Fruit fly (Drosophila melanogaster) whole organism, wandering third instar larva: ENCODE results near the gene Tis11.
A peak's percentile ranks its signal among the peaks of the same experiment; 100 is the strongest.

Experiments used
- Abd-B ChIP-seq: fragments of >200 bp; optimal IDR thresholded peaks from 2 replicates; lab custom pipeline; 2017; ENCODE audit warnings: missing biosample characterization, missing genetic modification characterization
- CG32264 ChIP-seq: fragments of 200-800 bp; sonication (Bioruptor generic); optimal IDR thresholded peaks from 2 replicates; lab custom pipeline; 2016; ENCODE audit warnings: missing biosample characterization, missing genetic modification characterization
- CG9705 ChIP-seq: fragments of 200-800 bp; sonication (Bioruptor generic); optimal IDR thresholded peaks from 2 replicates; lab custom pipeline; 2018; ENCODE audit warnings: missing biosample characterization, mild to moderate bottlenecking, missing genetic modification characterization
- CrebA ChIP-seq: fragments of 200-800 bp; sonication (Bioruptor generic); optimal IDR thresholded peaks from 2 replicates; lab custom pipeline; 2016; ENCODE audit warnings: missing biosample characterization, mild to moderate bottlenecking, missing genetic modification characterization, borderline replicate concordance
- Dfd ChIP-seq: fragments of >200 bp; optimal IDR thresholded peaks from 2 replicates; lab custom pipeline; 2017; ENCODE audit warnings: missing biosample characterization, missing genetic modification characterization
- Dif ChIP-seq: fragments of 200-275, 200-300 bp; sonication (Bioruptor generic); optimal IDR thresholded peaks from 2 replicates; lab custom pipeline; 2018; ENCODE audit warnings: missing biosample characterization, missing genetic modification characterization; ENCODE audit not compliant: partially characterized antibody
- GATAd ChIP-seq: sonication (Bioruptor generic); optimal IDR thresholded peaks from 2 replicates; lab custom pipeline; 2016; ENCODE audit warnings: missing biosample characterization, missing genetic modification characterization
- HLH106 ChIP-seq: fragments of 200-800 bp; optimal IDR thresholded peaks from 3 replicates; lab custom pipeline; 2019; ENCODE audit warnings: missing biosample characterization, mild to moderate bottlenecking, missing genetic modification characterization, moderate library complexity
- Hnf4 ChIP-seq: fragments of 200-800 bp; sonication (Bioruptor generic); optimal IDR thresholded peaks from 2 replicates; lab custom pipeline; 2016; ENCODE audit warnings: missing biosample characterization, mild to moderate bottlenecking, missing genetic modification characterization
- Hr78 ChIP-seq: fragments of >200 bp; optimal IDR thresholded peaks from 2 replicates; lab custom pipeline; 2017; ENCODE audit warnings: missing biosample characterization, missing genetic modification characterization
- Hr83 ChIP-seq: fragments of 200-300 bp; sonication (Bioruptor generic); optimal IDR thresholded peaks from 2 replicates; lab custom pipeline; 2016; ENCODE audit warnings: missing biosample characterization, mild to moderate bottlenecking, missing genetic modification characterization, moderate library complexity; ENCODE audit not compliant: poor library complexity, severe bottlenecking
- N ChIP-seq: fragments of >200 bp; optimal IDR thresholded peaks from 2 replicates; lab custom pipeline; 2018; ENCODE audit warnings: missing biosample characterization, missing external identifiers, missing genetic modification characterization
- OdsH ChIP-seq: fragments of 200-800 bp; sonication (Bioruptor generic); optimal IDR thresholded peaks from 2 replicates; lab custom pipeline; 2016; ENCODE audit warnings: missing biosample characterization, mild to moderate bottlenecking, missing genetic modification characterization
- Rel ChIP-seq, 2 experiments: fragments of 200-800 bp; sonication (Bioruptor generic) in 1 of 2; optimal IDR thresholded peaks; 2 replicates in 1 of 2; 3 replicates in 1 of 2; lab custom pipeline; 2016 to 2019; ENCODE audit warnings: mild to moderate bottlenecking in 2 of 2, missing biosample characterization in 2 of 2, missing genetic modification characterization in 2 of 2, moderate library complexity in 1 of 2
- Sp1 ChIP-seq: fragments of 200-800 bp; sonication (Bioruptor generic); optimal IDR thresholded peaks from 3 replicates; lab custom pipeline; 2019; ENCODE audit warnings: missing biosample characterization, mild to moderate bottlenecking, missing genetic modification characterization, moderate library complexity
- br ChIP-seq: fragments of 200-800 bp; sonication (Bioruptor generic); optimal IDR thresholded peaks from 2 replicates; lab custom pipeline; 2016; ENCODE audit warnings: missing biosample characterization, missing genetic modification characterization
- brk ChIP-seq: fragments of 200-800 bp; sonication (Bioruptor generic); optimal IDR thresholded peaks from 2 replicates; lab custom pipeline; 2016; ENCODE audit warnings: missing biosample characterization, mild to moderate bottlenecking, missing genetic modification characterization
- dmrt93B ChIP-seq: fragments of 200-800 bp; sonication (Bioruptor generic); optimal IDR thresholded peaks from 2 replicates; lab custom pipeline; 2018; ENCODE audit warnings: missing biosample characterization, mild to moderate bottlenecking, missing genetic modification characterization
- dsf ChIP-seq: sonication (Bioruptor generic); optimal IDR thresholded peaks from 2 replicates; lab custom pipeline; 2016; ENCODE audit warnings: missing biosample characterization, missing genetic modification characterization, borderline replicate concordance
- ey ChIP-seq: fragments of 200-800 bp; sonication (Bioruptor generic); optimal IDR thresholded peaks from 2 replicates; lab custom pipeline; 2016; ENCODE audit warnings: missing biosample characterization, missing genetic modification characterization
- foxo ChIP-seq, 2 experiments: fragments of 200-800 bp; sonication (Bioruptor generic); optimal IDR thresholded peaks; 2 replicates in 1 of 2; 3 replicates in 1 of 2; lab custom pipeline; 2016 to 2017; ENCODE audit warnings: missing biosample characterization in 2 of 2, missing genetic modification characterization in 2 of 2
- fru ChIP-seq: fragments of 200-800 bp; sonication (Bioruptor generic); optimal IDR thresholded peaks from 3 replicates; lab custom pipeline; 2016; ENCODE audit warnings: missing biosample characterization, mild to moderate bottlenecking, missing genetic modification characterization
- h ChIP-seq: fragments of 200-800 bp; sonication (Bioruptor generic); optimal IDR thresholded peaks from 3 replicates; lab custom pipeline; 2016; ENCODE audit warnings: missing biosample characterization, mild to moderate bottlenecking, missing genetic modification characterization
- jim ChIP-seq: fragments of 175-275, 200-325 bp; sonication (Bioruptor generic); optimal IDR thresholded peaks from 2 replicates; lab custom pipeline; 2016; ENCODE audit warnings: missing biosample characterization, mild to moderate bottlenecking, missing genetic modification characterization
- lola ChIP-seq: fragments of >200 bp; optimal IDR thresholded peaks from 2 replicates; lab custom pipeline; 2017; ENCODE audit warnings: missing biosample characterization, missing genetic modification characterization
- psq ChIP-seq: fragments of 200-800 bp; sonication (Bioruptor generic); optimal IDR thresholded peaks from 3 replicates; lab custom pipeline; 2017; ENCODE audit warnings: missing biosample characterization, mild to moderate bottlenecking, missing genetic modification characterization, moderate library complexity
- rgr ChIP-seq: fragments of 200-800 bp; sonication (Bioruptor generic); optimal IDR thresholded peaks from 3 replicates; lab custom pipeline; 2016; ENCODE audit warnings: missing biosample characterization, mild to moderate bottlenecking, missing genetic modification characterization
- sage ChIP-seq: fragments of 200-800 bp; sonication (Bioruptor generic); optimal IDR thresholded peaks from 2 replicates; lab custom pipeline; 2016; ENCODE audit warnings: missing biosample characterization, mild to moderate bottlenecking, missing genetic modification characterization
- sv ChIP-seq: fragments of 200-800 bp; sonication (Bioruptor generic); optimal IDR thresholded peaks from 3 replicates; lab custom pipeline; 2016; ENCODE audit warnings: missing biosample characterization, missing genetic modification characterization
- tai ChIP-seq: sonication (Bioruptor generic); optimal IDR thresholded peaks from 2 replicates; lab custom pipeline; 2016; ENCODE audit warnings: missing biosample characterization, missing genetic modification characterization
- usp ChIP-seq: fragments of >200 bp; optimal IDR thresholded peaks from 2 replicates; lab custom pipeline; 2017; ENCODE audit warnings: missing biosample characterization, missing genetic modification characterization
- woc ChIP-seq: sonication (Bioruptor generic); optimal IDR thresholded peaks from 2 replicates; lab custom pipeline; 2016; ENCODE audit warnings: missing biosample characterization, mild to moderate bottlenecking, missing genetic modification characterization

Tis11 gene

dm6 chrX:12629564-12629963 is 29.7 kb upstream of the Tis11 start, which contains the start of the genes Aven and CG2540:
Gene Aven, minus strand, starts transcription at chrX:12629640.
Gene CG2540, plus strand, starts transcription at chrX:12629878.
- TF ChIP-seq Hnf4 (peak; percentile 39), Abd-B (GFP tag; lab: Kevin White, UChicago) (no peak), Sp1 (GFP tag; lab: Kevin White, UChicago) (peak; percentile 88), jim (GFP tag; lab: Kevin White, UChicago) (no peak), br (GFP tag; lab: Kevin White, UChicago) (peak; percentile 43), rgr (peak; percentile 75), Rel (GFP tag; optimal IDR thresholded peaks at IDR 0.05; lab: Kevin White, UChicago) (no peak), Rel (tag; optimal IDR thresholded peaks at IDR 0.05; lab: Kevin White, UChicago) (peak; percentile 79), woc (GFP tag; lab: Kevin White, UChicago) (peak; percentile 54), tai (no peak), CG9705 (peak; percentile 80), foxo (GFP tag; optimal IDR thresholded peaks at IDR 0.05; lab: Kevin White, UChicago) (peak in 1 of 2 experiments; percentile 82), OdsH (GFP tag; lab: Kevin White, UChicago) (peak; percentile 71), GATAd (no peak), CG32264 (GFP tag; lab: Kevin White, UChicago) (no peak), h (GFP tag; lab: Kevin White, UChicago) (peak; percentile 59), psq (peak; percentile 70), sage (GFP tag; lab: Kevin White, UChicago) (peak; percentile 69), dmrt93B (GFP tag; lab: Kevin White, UChicago) (peak; percentile 53), sv (GFP tag; lab: Kevin White, UChicago) (peak; percentile 37), fru (GFP tag; lab: Kevin White, UChicago) (peak; percentile 65), HLH106 (tag; lab: Kevin White, UChicago) (peak; percentile 89), ey (GFP tag; lab: Kevin White, UChicago) (peak; percentile 19)

- TF ChIP-seq foxo (GFP tag; optimal IDR thresholded peaks at IDR 0.05; lab: Kevin White, UChicago): peak in 1 of 2 experiments; percentile 42
- TF ChIP-seq ey (GFP tag; lab: Kevin White, UChicago): peak; percentile 21
- peak; percentile 32 for TF ChIP-seq br (GFP tag; lab: Kevin White, UChicago)
- TF ChIP-seq Hnf4: peak; percentile 35
- TF ChIP-seq h (GFP tag; lab: Kevin White, UChicago): peak; percentile 55
- TF ChIP-seq GATAd: no peak
- peak; percentile 54 for TF ChIP-seq fru (GFP tag; lab: Kevin White, UChicago)
- TF ChIP-seq sv (GFP tag; lab: Kevin White, UChicago): peak; percentile 1
- TF ChIP-seq woc (GFP tag; lab: Kevin White, UChicago): peak; percentile 24
- no peak for TF ChIP-seq CG9705
- TF ChIP-seq Dif (GFP tag; lab: Kevin White, UChicago): no peak
- TF ChIP-seq HLH106 (tag; lab: Kevin White, UChicago): peak; percentile 32
- no peak for TF ChIP-seq lola (GFP tag; lab: Kevin White, UChicago)
- no peak for TF ChIP-seq dmrt93B (GFP tag; lab: Kevin White, UChicago)
- peak; percentile 42 for TF ChIP-seq Sp1 (GFP tag; lab: Kevin White, UChicago)
- TF ChIP-seq Rel (GFP tag; optimal IDR thresholded peaks at IDR 0.05; lab: Kevin White, UChicago): no peak
- peak; percentile 98 for TF ChIP-seq Rel (tag; optimal IDR thresholded peaks at IDR 0.05; lab: Kevin White, UChicago)
Measured at dm6 chrX:12631317-12632156, 27.7 kb upstream of the Tis11 start, which contains the start of gene Tomosyn. Gene Tomosyn, plus strand, starts transcription at chrX:12631605.

- TF ChIP-seq Hnf4: no peak
- TF ChIP-seq CG9705: no peak
- TF ChIP-seq lola (GFP tag; lab: Kevin White, UChicago): no peak
- TF ChIP-seq usp (GFP tag; lab: Kevin White, UChicago): no peak
- TF ChIP-seq fru (GFP tag; lab: Kevin White, UChicago): no peak
- no peak for TF ChIP-seq rgr
- TF ChIP-seq GATAd: no peak
- no peak for TF ChIP-seq HLH106 (tag; lab: Kevin White, UChicago)
- no peak for TF ChIP-seq h (GFP tag; lab: Kevin White, UChicago)
- no peak for TF ChIP-seq Dif (GFP tag; lab: Kevin White, UChicago)
Measured at dm6 chrX:12632157-12632422, 27.1 kb upstream of the Tis11 start.

dm6 chrX:12633204-12633603 is 26.0 kb upstream of the Tis11 start:
- TF ChIP-seq sage (GFP tag; lab: Kevin White, UChicago) (no peak), OdsH (GFP tag; lab: Kevin White, UChicago) (no peak), dsf (GFP tag; lab: Kevin White, UChicago) (no peak), h (GFP tag; lab: Kevin White, UChicago) (no peak), N (no peak), ey (GFP tag; lab: Kevin White, UChicago) (no peak), lola (GFP tag; lab: Kevin White, UChicago) (no peak), Hr78 (GFP tag; lab: Kevin White, UChicago) (no peak), Dfd (GFP tag; lab: Kevin White, UChicago) (no peak), Hr83 (GFP tag; lab: Kevin White, UChicago) (no peak), CrebA (GFP tag; lab: Kevin White, UChicago) (no peak), psq (no peak), br (GFP tag; lab: Kevin White, UChicago) (no peak), Dif (GFP tag; lab: Kevin White, UChicago) (no peak), HLH106 (tag; lab: Kevin White, UChicago) (no peak), brk (GFP tag; lab: Kevin White, UChicago) (no peak)
